Worm (Caenorhabditis elegans): Measurements from ENCODE around the gene Y46E12A.3.

ce11 chrIII:1731850-1732249 is 22.9 kb downstream of the Y46E12A.3 start:
- TF ChIP-seq zag-1 (tag; optimal IDR thresholded peaks at IDR 0.05) (no peak), nhr-76 (tag; optimal IDR thresholded peaks at IDR 0.05) (no peak), lin-15B (tag; optimal IDR thresholded peaks at IDR 0.05) (no peak), lin-39 (tag; optimal IDR thresholded peaks at IDR 0.05) (no peak), nhr-28 (tag; optimal IDR thresholded peaks at IDR 0.05) (no peak), nhr-11 (tag; optimal IDR thresholded peaks at IDR 0.05) (no peak), unc-62 (GFP tag; optimal IDR thresholded peaks at IDR 0.05) (no peak), fkh-10 (GFP tag; optimal IDR thresholded peaks at IDR 0.05) (peak; percentile 54), ceh-82 (tag; optimal IDR thresholded peaks at IDR 0.05) (no peak), elt-3 (tag; optimal IDR thresholded peaks at IDR 0.05) (no peak), egl-5 (tag; optimal IDR thresholded peaks at IDR 0.05) (no peak), nhr-77 (tag; optimal IDR thresholded peaks at IDR 0.05) (no peak), nhr-237 (tag; optimal IDR thresholded peaks at IDR 0.05) (no peak)
